Fruit fly (Drosophila melanogaster) whole organism, larva: ENCODE data around the gene CG13102.

Experiments used
- noc ChIP-seq: fragments of 200-800 bp; sonication (Bioruptor generic); optimal IDR thresholded peaks from 3 replicates; lab custom pipeline; 2019; ENCODE audit warnings: missing biosample characterization, mild to moderate bottlenecking, missing genetic modification characterization, moderate library complexity

CG13102 gene

DNA sequence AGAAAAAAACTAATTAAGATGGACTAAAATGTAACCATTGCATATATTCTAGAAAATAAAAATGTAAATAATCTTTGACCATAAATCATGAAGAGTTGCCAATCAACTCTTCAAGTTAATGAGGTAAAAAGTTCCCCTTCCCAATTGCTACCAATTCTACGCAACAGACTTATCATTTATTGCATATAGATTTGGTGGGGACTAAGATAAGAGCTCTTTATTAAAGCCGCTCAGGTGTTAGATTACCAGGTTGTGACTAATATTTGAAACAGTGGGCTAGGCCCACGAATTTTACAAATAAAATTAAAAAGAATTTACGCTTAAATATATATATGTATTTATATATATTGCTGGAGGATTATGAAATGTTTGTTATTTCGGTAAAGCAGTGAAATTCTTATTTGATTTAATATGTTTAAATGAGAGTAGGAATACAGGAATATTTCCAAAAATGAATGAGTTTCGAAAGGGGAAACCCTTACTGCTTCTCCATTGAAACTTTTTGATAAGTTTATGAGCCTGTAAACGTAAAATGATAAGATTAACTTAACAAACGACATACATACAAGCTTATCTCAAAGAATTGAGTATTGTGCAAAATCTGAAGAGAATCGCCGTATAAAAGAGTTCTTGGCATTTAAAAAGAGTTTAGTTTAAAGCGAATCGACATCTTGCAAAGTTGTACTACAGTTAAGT lies at the start of gene CG13102:
TSS of gene CG13102 (plus strand) at position 646 of the 696 bp plus-strand sequence.
- TF ChIP-seq noc (tag; lab: Kevin White, UChicago): peak; percentile 59

dm6 chr2L:8962254-8962653 lies 49.7 kb upstream of the CG13102 start, which contains the start of the genes CG9525 and CG32985:
Gene CG9525 (minus strand): TSS chr2L:8962354.
Gene CG32985 (plus strand): TSS chr2L:8962533.
- no peak for TF ChIP-seq noc (tag; lab: Kevin White, UChicago)

DNA sequence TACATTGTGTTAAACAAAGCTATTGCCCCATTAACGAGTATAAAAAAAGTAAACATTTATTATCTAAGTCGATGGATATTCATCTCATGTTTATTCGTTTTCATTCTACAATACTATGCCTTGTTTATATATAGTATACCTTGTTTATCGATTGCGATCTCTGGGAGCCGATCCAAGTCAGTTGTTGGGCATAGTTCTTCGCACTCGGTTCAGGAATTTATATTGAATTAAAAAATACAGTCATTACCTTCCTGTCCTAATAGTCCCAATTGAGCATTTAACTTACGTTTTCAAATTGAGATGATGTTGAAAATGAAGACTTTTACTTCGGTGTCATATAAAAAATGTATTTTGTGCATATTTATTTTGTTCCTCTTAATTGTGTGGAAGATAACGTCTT lies 47.3 kb upstream of the CG13102 start, which contains the start of gene CG32984:
TSS of gene CG32984 (plus strand) at position 301 of the 400 bp plus-strand sequence.
- TF ChIP-seq noc (tag; lab: Kevin White, UChicago): no peak

DNA sequence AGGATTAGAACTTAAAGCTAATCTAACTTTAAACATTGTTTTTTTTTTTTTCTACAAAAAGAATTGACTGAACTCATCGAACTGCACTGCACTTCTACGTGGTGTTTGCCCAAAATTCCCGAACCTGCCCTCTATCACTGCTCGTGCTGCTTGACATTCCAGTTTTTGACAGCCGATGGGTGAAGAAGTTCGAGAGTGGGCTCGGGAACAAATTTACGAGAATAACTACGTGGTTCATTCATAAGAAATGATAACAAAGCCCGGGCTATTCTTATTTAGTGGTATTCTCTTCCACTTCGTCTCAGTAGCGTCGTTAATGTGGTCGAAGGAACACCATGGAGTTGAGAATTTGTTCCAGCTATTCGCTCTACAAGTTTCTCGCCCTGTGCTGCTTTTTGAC lies 44.8 kb upstream of the CG13102 start, which contains the start of gene CG18088:
TSS of gene CG18088 (plus strand) at position 301 of the 400 bp plus-strand sequence.
- no peak for TF ChIP-seq noc (tag; lab: Kevin White, UChicago)

DNA sequence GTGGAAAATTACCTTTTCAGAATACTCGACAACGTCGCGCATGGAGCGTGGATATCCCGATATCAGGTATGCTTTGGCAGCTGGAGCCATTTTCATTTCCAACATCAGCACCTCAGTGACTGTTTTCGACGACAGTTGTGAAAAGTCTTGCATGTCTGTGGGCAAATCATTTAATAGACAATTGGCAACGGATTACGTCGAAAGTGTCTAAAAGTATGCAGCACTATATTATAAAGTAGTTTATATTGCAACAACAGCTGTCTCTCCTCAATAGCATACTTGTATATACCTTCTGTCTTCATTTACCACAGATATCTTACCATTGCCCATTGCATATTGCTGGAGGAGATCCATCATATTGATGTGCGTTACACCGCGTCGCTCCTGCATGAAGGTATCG lies 39.1 kb upstream of the CG13102 start:
- TF ChIP-seq noc (tag; lab: Kevin White, UChicago): no peak

dm6 chr2L:8974506-8974905 lies 37.5 kb upstream of the CG13102 start:
- TF ChIP-seq noc (tag; lab: Kevin White, UChicago): no peak

- no peak for TF ChIP-seq noc (tag; lab: Kevin White, UChicago)
Observed at dm6 chr2L:8975328-8975727, 36.7 kb upstream of the CG13102 start, which contains the start of gene CG9541. Gene CG9541 (minus strand): TSS chr2L:8975428.

- TF ChIP-seq noc (tag; lab: Kevin White, UChicago): no peak
Observed at dm6 chr2L:8980359-8980758, 31.6 kb upstream of the CG13102 start, which contains the start of gene CG18662. Gene CG18662 (plus strand): TSS chr2L:8980659.

- TF ChIP-seq noc (tag; lab: Kevin White, UChicago): no peak
Observed at dm6 chr2L:8982584-8983302, 29.2 kb upstream of the CG13102 start.

DNA sequence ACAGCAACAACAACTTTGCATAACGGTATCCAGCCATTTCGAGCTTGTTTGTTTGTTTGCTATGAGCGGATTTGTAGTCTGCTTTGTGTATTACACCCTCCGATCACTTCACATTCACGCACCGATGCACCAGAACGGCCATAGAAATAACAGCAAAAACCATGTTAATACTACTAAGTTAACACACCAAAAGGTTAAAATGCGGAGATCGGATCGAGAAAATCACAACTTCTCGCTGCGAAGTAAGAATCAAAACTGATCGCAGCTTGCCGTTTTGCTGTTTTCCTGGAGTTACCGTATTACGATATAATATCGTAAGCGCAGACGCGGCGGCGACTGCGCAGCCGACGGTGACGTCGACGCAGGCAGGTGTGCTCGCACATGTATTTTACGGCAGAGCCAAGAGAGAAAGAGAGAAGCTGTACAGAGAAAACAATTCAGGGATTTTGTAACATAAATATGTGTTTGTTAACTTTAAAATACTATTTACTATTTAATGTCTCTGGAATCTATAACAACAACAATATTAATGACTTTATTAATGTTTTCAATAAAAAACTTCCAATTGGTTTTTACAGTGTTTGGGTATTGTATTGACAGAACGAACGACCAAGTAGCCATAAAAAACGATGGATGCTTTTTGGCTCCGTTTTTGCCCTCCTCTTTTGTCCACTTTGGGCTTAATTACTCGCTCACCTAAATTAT lies 27.2 kb upstream of the CG13102 start, which contains the start of gene CG13101:
TSS of gene CG13101 (minus strand) at position 259 of the 705 bp plus-strand sequence.
- peak; percentile 86 for TF ChIP-seq noc (tag; lab: Kevin White, UChicago)

dm6 chr2L:8987251-8987937 lies 24.6 kb upstream of the CG13102 start:
- TF ChIP-seq noc (tag; lab: Kevin White, UChicago): peak; percentile 96

DNA sequence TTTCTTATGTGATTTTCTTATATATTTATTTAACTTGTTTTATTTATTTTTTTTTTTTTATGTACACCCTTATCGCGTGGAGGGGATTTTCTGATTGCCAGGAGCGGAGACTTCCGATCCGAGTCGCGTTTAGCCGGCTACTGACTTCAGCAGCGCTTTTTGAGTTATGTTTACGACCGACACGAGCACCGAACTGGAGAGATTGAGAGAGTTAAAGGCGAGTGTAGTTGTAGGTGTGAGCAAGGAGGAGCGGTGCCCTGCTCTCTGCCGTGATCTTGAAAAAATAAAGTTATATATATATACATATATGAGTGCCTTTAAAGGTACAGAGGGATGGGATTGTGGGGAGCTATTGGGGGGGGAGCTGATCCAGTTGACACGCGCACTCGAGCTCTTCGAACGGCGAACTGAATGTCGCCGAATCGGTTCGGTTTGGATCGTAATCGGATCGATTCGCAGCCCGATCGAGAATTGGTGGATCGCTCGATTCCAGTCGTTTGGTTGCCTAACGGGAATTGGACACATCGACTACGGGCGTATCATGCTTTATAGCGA lies 22.9 kb upstream of the CG13102 start, which contains the start of gene rost:
TSS of gene rost (minus strand) at position 503 of the 555 bp plus-strand sequence.
- TF ChIP-seq noc (tag; lab: Kevin White, UChicago): peak; percentile 68

dm6 chr2L:8991583-8991982 lies 20.4 kb upstream of the CG13102 start, which contains the start of gene CG9555:
Gene CG9555 (plus strand): TSS chr2L:8991735.
- TF ChIP-seq noc (tag; lab: Kevin White, UChicago): no peak

- TF ChIP-seq noc (tag; lab: Kevin White, UChicago): peak; percentile 82
Observed at dm6 chr2L:8993650-8994441, 18.1 kb upstream of the CG13102 start, which contains the start of gene CG17906. Gene CG17906 (plus strand): TSS chr2L:8994391.
